Fruit fly (Drosophila melanogaster) whole organism, adult: ENCODE data around the gene Surf1.

Source experiments
- CG14711 ChIP-seq: fragments of 200-800 bp; sonication (Bioruptor generic); optimal IDR thresholded peaks from 2 replicates; lab custom pipeline; 2018; ENCODE audit warnings: missing biosample characterization, mild to moderate bottlenecking, missing genetic modification characterization, moderate library complexity
- CG7101 ChIP-seq: fragments of 200-800 bp; sonication (Bioruptor generic); optimal IDR thresholded peaks from 2 replicates; lab custom pipeline; 2018; ENCODE audit warnings: missing biosample characterization, mild to moderate bottlenecking, missing genetic modification characterization, moderate library complexity
- Hr96 ChIP-seq: fragments of 200-800 bp; sonication (Bioruptor generic); optimal IDR thresholded peaks from 2 replicates; lab custom pipeline; 2016; ENCODE audit warnings: missing biosample characterization, missing genetic modification characterization
- kay ChIP-seq: fragments of 200-800 bp; sonication (Bioruptor generic); peaks from one replicate; lab custom pipeline; 2016; ENCODE audit warnings: missing biosample characterization, missing genetic modification characterization, borderline replicate concordance
- ovo ChIP-seq: fragments of 200-800 bp; sonication (Bioruptor generic); optimal IDR thresholded peaks from 2 replicates; lab custom pipeline; 2016; ENCODE audit warnings: missing biosample characterization, missing genetic modification characterization
- pad ChIP-seq: fragments of 200-800 bp; sonication (Bioruptor generic); optimal IDR thresholded peaks from 3 replicates; lab custom pipeline; 2017; ENCODE audit warnings: missing biosample characterization, missing genetic modification characterization, mild to moderate bottlenecking, moderate library complexity, missing genetic modification reagents
- toe ChIP-seq: fragments of 200-800 bp; sonication (Bioruptor generic); optimal IDR thresholded peaks from 2 replicates; lab custom pipeline; 2016; ENCODE audit warnings: missing biosample characterization, missing genetic modification characterization

DNA sequence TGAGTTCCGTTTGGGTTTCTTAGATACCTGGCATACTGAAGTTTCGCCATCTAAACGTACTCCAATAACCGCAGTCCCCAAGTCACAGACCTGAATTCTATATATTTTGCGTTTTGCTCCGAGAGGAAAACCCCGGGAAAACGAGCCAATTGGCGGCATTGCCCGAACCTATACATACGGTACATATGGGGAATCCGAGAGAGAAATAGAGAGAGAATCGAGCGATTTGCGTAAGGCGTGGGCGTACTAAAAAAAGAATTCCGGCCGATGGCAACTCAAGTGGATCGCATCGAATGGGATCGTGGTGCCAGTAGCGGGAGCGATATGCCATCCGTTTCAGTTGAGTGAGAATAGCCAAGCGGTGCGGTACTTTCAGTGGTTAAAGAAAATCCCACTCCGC lies 32.1 kb downstream of the Surf1 start, which contains the start of gene bin:
- no peak for TF ChIP-seq CG14711 (tag; lab: Kevin White, UChicago)
- no peak for TF ChIP-seq toe (GFP tag; lab: Kevin White, UChicago)
- TF ChIP-seq CG7101: no peak
- TF ChIP-seq ovo (GFP tag; lab: Kevin White, UChicago): no peak
- TF ChIP-seq kay (GFP tag; lab: Kevin White, UChicago): no peak
- no peak for TF ChIP-seq Hr96 (GFP tag; lab: Kevin White, UChicago)
- no peak for TF ChIP-seq pad (GFP tag; lab: Kevin White, UChicago)
